Fruit fly (Drosophila melanogaster) S2 (cell line): ENCODE measurements around the gene AIMP2.

Experiments
- CG8478 ChIP-seq: fragments of >200 bp; optimal IDR thresholded peaks from 2 replicates; lab custom pipeline; 2018
- CTCF ChIP-seq, 2 experiments: fragments of >200 bp; optimal IDR thresholded peaks; 2 replicates each; lab custom pipeline; 2018

dm6 chr3L:15535228-15535598, 48.2 kb upstream of the AIMP2 start, which contains the start of gene CrebA:
- TF ChIP-seq CG8478 (lab: Kevin White, UChicago) (no peak), CTCF (optimal IDR thresholded peaks at IDR 0.05; lab: Kevin White, UChicago) (no peak)
